Fruit fly (Drosophila melanogaster): ENCODE results near the gene beta-PheRS.

Gene beta-PheRS

DNA sequence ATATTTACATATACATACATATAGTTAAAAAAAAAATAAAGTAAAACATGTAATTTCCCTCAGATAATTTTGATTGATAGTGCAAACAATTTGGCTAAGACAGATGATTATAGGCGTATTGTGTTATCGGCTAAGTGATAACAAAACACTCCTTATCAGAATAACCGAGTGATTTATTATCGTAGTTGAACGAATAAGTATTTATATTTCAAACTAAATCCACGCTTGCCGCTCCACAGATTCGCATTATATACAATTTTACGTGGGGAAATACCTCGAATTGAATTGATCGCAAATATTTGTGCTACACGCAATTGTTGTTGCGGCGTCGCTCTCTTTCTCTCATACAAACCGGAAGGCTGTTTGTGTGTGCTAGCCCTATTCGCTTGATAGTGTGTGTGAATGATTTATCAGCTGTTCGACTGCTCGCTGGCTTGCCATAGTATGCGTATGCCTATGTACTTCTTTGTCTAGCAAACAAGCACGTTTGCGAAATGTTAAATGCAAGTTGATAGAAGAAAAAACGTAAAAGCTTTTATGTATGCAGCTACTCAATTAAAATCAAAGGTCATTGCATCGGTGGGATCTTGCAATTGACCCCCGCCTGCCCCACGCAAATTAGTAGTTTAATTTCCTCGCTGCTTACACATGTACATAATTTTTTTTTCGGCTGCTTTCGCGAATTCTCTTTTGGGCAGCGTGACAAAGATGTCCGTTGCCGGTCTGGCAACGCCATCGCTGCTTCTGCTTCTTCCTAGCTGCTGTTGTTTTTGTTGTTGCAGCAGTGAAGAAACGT is 18.9 kb downstream of the beta-PheRS start (continued):
- TF ChIP-seq CG31224 (GFP tag; IDR thresholded peaks at IDR 0.05) (no peak), fu2 (GFP tag; optimal IDR thresholded peaks at IDR 0.05) (no peak), Myb (GFP tag; optimal IDR thresholded peaks at IDR 0.05) (no peak), sna (GFP tag; IDR thresholded peaks at IDR 0.05; ENCODE audit: partially characterized antibody) (0 out of 2 replicates have a peak, but pooled peaks have one; percentile 18), ara (GFP tag; IDR thresholded peaks at IDR 0.05) (0 out of 2 replicates have a peak, but pooled peaks have one; percentile 23), jumu (GFP tag; optimal IDR thresholded peaks at IDR 0.05) (peak; percentile 12), NFAT (GFP tag; IDR thresholded peaks at IDR 0.05) (no peak), CG14710 (tag; optimal IDR thresholded peaks at IDR 0.05) (peak; percentile 11), CG17385 (GFP tag; optimal IDR thresholded peaks at IDR 0.05) (peak; percentile 94), Dll (GFP tag; IDR thresholded peaks at IDR 0.05; ENCODE audit: partially characterized antibody) (0 out of 4 replicates have a peak, but pooled peaks have one; percentile 11), tgo (GFP tag; IDR thresholded peaks at IDR 0.05) (0 out of 3 replicates have a peak, but pooled peaks have one; percentile 17), Fer3 (tag; optimal IDR thresholded peaks at IDR 0.05) (no peak), CG5180 (GFP tag; optimal IDR thresholded peaks at IDR 0.05) (peak; percentile 76), CG18619 (GFP tag; optimal IDR thresholded peaks at IDR 0.05) (no peak), trh (GFP tag; optimal IDR thresholded peaks at IDR 0.05) (no peak), CG32772 (GFP tag; IDR thresholded peaks at IDR 0.05) (peak; percentile 38; the same call in 1 of the 2 replicates), CG12155 (GFP tag; optimal IDR thresholded peaks at IDR 0.05) (peak; percentile 76), lov (optimal IDR thresholded peaks at IDR 0.05) (no peak), lov (GFP tag; IDR thresholded peaks at IDR 0.05) (no peak), CG9817 (tag; optimal IDR thresholded peaks at IDR 0.05) (peak; percentile 8), Max (GFP tag; optimal IDR thresholded peaks at IDR 0.05) (peak; percentile 15), tio (GFP tag; optimal IDR thresholded peaks at IDR 0.05) (no peak), CG9727 (GFP tag; optimal IDR thresholded peaks at IDR 0.05) (peak; percentile 33), CG6689 (GFP tag; IDR thresholded peaks at IDR 0.05) (0 out of 2 replicates have a peak, but pooled peaks have one; percentile 42), nom (GFP tag; optimal IDR thresholded peaks at IDR 0.05) (peak; percentile 0), Gug (GFP tag; IDR thresholded peaks at IDR 0.05) (peak; percentile 8; the same call in 1 of the 4 replicates), CG11695 (GFP tag; IDR thresholded peaks at IDR 0.05) (0 out of 3 replicates have a peak, but pooled peaks have one; percentile 8), CG15514 (GFP tag; optimal IDR thresholded peaks at IDR 0.05) (peak; percentile 14), aop (GFP tag; IDR thresholded peaks at IDR 0.05) (0 out of 2 replicates have a peak, but pooled peaks have one; percentile 6), mirr (GFP tag; optimal IDR thresholded peaks at IDR 0.05) (peak; percentile 32), psq (GFP tag; optimal IDR thresholded peaks at IDR 0.05) (peak; percentile 47), Hsf (GFP tag; optimal IDR thresholded peaks at IDR 0.05) (peak; percentile 5), CHES-1-like (GFP tag; optimal IDR thresholded peaks at IDR 0.05) (peak; percentile 60), Opbp (GFP tag; IDR thresholded peaks at IDR 0.05; ENCODE audit: partially characterized antibody) (0 out of 3 replicates have a peak, but pooled peaks have one; percentile 27), Med (GFP tag) (peak; percentile 78), CG13287 (GFP tag; IDR thresholded peaks at IDR 0.05; ENCODE audit: partially characterized antibody) (peak; percentile 12; the same call in 1 of the 2 replicates), slp2 (GFP tag; optimal IDR thresholded peaks at IDR 0.05) (peak; percentile 8), sens (GFP tag) (peak; percentile 85), CG6765 (GFP tag; optimal IDR thresholded peaks at IDR 0.05) (peak; percentile 18), crp (GFP tag; optimal IDR thresholded peaks at IDR 0.05) (peak in 1 of 2 experiments; percentile 72), al (GFP tag; IDR thresholded peaks at IDR 0.05) (no peak), phol (tag; optimal IDR thresholded peaks at IDR 0.05) (peak; percentile 53), sd (tag; optimal IDR thresholded peaks at IDR 0.05) (peak; percentile 64), CG11696 (GFP tag; IDR thresholded peaks at IDR 0.05) (no peak), Ssrp (tag; optimal IDR thresholded peaks at IDR 0.05) (peak; percentile 16), Fer1 (GFP tag; optimal IDR thresholded peaks at IDR 0.05) (peak; percentile 4), btn (GFP tag; optimal IDR thresholded peaks at IDR 0.05) (no peak), CG13775 (GFP tag; optimal IDR thresholded peaks at IDR 0.05) (peak; percentile 20)

Measured in whole organism, embryonic.